Fruit fly (Drosophila melanogaster) S2 (cell line): ENCODE data around the gene CG16865.

Experiments used
- CG8478 ChIP-seq: fragments of >200 bp; optimal IDR thresholded peaks from 2 replicates; lab custom pipeline; 2018
- CTCF ChIP-seq, 2 experiments: fragments of >200 bp; optimal IDR thresholded peaks; 2 replicates each; lab custom pipeline; 2018

DNA sequence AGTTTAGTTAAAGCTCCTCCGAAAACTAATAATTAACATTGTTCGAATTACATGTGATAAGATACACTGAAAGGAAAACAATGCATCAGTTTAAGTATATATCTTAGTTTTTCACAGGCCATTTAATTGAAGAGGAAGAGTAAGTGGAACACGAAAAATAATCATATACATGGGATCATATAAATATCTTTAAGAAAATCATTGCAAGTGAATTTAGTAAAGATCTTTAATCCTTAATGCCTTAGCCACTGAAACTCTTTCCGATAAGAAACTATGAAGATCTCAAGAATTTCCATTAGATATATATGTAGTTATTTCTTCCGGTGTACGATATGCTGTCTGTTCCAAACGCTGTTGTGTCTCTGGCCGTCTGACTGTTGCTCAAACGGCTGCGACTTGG lies 32.7 kb upstream of the CG16865 start:
- TF ChIP-seq CG8478 (no peak), CTCF (optimal IDR thresholded peaks at IDR 0.05; lab: Kevin White, UChicago) (no peak)
